Worm (Caenorhabditis elegans) whole organism, L4 larva: Measurements from ENCODE around the gene nhr-42.

Experiments
- aly-2 ChIP-seq: sonication (generic microtip); optimal IDR thresholded peaks from 2 replicates; lab custom pipeline; 2018; ENCODE audit warnings: missing biosample characterization, missing genetic modification characterization
- egl-27 ChIP-seq: sonication (generic microtip); optimal IDR thresholded peaks from 3 replicates; lab custom pipeline; 2017; ENCODE audit warnings: missing biosample characterization, missing genetic modification reagents, missing genetic modification characterization

DNA sequence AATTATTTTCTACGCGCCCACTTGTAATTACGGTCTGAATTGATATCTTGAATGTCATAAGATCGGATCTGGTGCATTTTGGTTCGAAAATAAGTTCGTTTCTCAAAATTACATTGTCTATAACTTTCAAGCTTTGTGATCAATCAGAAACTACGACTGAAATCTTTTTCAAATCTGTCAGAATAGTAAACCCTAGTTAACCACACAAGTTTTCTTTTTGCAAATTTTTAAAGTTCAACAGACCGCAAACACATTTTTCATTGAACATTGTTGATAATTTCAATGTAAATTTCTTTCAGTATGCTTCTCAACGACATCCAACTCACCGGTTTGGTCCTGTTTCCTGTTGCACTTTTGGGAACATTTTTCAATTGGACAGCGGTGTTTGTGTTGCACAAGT lies 27.1 kb upstream of the nhr-42 start, which contains the start of gene srx-59:
- TF ChIP-seq egl-27 (tag; lab: Kevin White, UChicago), result no peak
- no peak for TF ChIP-seq aly-2 (tag; lab: Kevin White, UChicago)
